Worm (Caenorhabditis elegans): ENCODE results near the gene C18A11.4.

DNA sequence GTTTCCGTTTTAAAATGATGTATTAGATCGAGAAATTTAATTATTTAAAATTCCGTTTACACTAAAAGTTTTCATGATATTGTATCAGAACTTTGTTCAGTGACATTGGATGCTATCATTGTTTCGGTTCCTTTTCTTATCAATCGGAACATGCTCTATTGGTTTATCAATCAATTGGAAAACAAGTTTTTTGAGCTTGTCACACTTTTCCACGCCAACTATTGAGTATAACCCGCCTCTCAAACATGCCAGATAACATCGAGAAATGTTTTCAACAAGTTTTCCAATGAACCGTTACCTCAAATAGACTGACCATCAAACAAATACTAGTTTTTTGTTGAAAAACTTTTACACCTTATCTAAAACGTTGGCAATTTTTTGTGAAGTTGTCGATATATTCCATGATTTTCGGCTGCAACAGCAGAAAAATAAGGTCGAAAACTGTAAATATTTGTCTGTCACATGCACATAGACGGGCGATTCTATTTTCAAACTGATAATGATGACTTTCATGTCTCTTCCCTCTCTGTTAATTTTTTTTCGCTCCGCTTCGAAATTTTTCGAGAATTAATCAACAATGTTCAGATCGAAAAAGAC is 30.8 kb upstream of the C18A11.4 start, which contains the start of gene unk-1:
- TF ChIP-seq nhr-77 (tag; optimal IDR thresholded peaks at IDR 0.05) (no peak), snpc-4 (tag; optimal IDR thresholded peaks at IDR 0.05) (no peak), ceh-90 (tag; optimal IDR thresholded peaks at IDR 0.05) (no peak), lin-15B (tag; optimal IDR thresholded peaks at IDR 0.05) (no peak), zip-4 (GFP tag; optimal IDR thresholded peaks at IDR 0.05) (no peak), ama-1 (optimal IDR thresholded peaks at IDR 0.05) (no peak), nhr-76 (tag; optimal IDR thresholded peaks at IDR 0.05) (no peak), alr-1 (tag; optimal IDR thresholded peaks at IDR 0.05; ENCODE audit: borderline replicate concordance) (no peak)

All from whole organism, L1 larva.